Worm (Caenorhabditis elegans) whole organism, late embryonic: ENCODE data around the gene erg-28.

Source experiments
- C08G9.2 ChIP-seq: sonication (generic microtip); optimal IDR thresholded peaks from 2 replicates; lab custom pipeline; 2016; ENCODE audit warnings: mild to moderate bottlenecking, missing genetic modification characterization, moderate library complexity, missing compliant biosample characterization
- C38D4.7 ChIP-seq: fragments of 200-800 bp; sonication (Bioruptor generic); optimal IDR thresholded peaks from 2 replicates; lab custom pipeline; 2018; ENCODE audit warnings: mild to moderate bottlenecking, missing genetic modification characterization, moderate library complexity, missing compliant biosample characterization
- K02D7.2 ChIP-seq: sonication (generic microtip); optimal IDR thresholded peaks from 2 replicates; lab custom pipeline; 2017; ENCODE audit warnings: mild to moderate bottlenecking, missing genetic modification characterization, missing compliant biosample characterization
- K09A11.1 ChIP-seq: sonication (generic microtip); optimal IDR thresholded peaks from 2 replicates; lab custom pipeline; 2017; ENCODE audit warnings: antibody characterized with exemption, mild to moderate bottlenecking, missing genetic modification characterization, missing compliant biosample characterization; ENCODE audit not compliant: insufficient read depth
- Y22D7AL.16 ChIP-seq: sonication (generic microtip); optimal IDR thresholded peaks from 2 replicates; lab custom pipeline; 2016; ENCODE audit warnings: missing genetic modification characterization, missing compliant biosample characterization
- ahr-1 ChIP-seq: sonication (generic microtip); optimal IDR thresholded peaks from 2 replicates; lab custom pipeline; 2016; ENCODE audit warnings: missing genetic modification characterization, missing compliant biosample characterization
- ama-1 ChIP-seq: fragments of 150-350 bp; optimal IDR thresholded peaks from 2 replicates; lab custom pipeline; 2014
- ceh-14 ChIP-seq: sonication (generic microtip); optimal IDR thresholded peaks from 2 replicates; lab custom pipeline; 2016; ENCODE audit warnings: missing genotype, missing genetic modification characterization, missing compliant biosample characterization
- ceh-19 ChIP-seq: fragments of 200-800 bp; sonication (Bioruptor generic); optimal IDR thresholded peaks from 2 replicates; lab custom pipeline; 2018; ENCODE audit warnings: mild to moderate bottlenecking, missing genetic modification characterization, missing compliant biosample characterization
- ceh-2 ChIP-seq: sonication (generic microtip); optimal IDR thresholded peaks from 2 replicates; lab custom pipeline; 2016; ENCODE audit warnings: missing genotype, missing genetic modification characterization, missing compliant biosample characterization
- ceh-30 ChIP-seq: fragments of 150-350 bp; optimal IDR thresholded peaks from 2 replicates; lab custom pipeline; 2014; ENCODE audit warnings: missing biosample characterization, missing genetic modification characterization
- ceh-34 ChIP-seq: sonication (generic microtip); optimal IDR thresholded peaks from 2 replicates; lab custom pipeline; 2016; ENCODE audit warnings: mild to moderate bottlenecking, missing genetic modification characterization, missing compliant biosample characterization
- ceh-9 ChIP-seq: sonication (generic microtip); optimal IDR thresholded peaks from 2 replicates; lab custom pipeline; 2016; ENCODE audit warnings: mild to moderate bottlenecking, missing genetic modification characterization, inconsistent platforms, missing compliant biosample characterization
- che-1 ChIP-seq: sonication (generic microtip); optimal IDR thresholded peaks from 2 replicates; lab custom pipeline; 2016; ENCODE audit warnings: mild to moderate bottlenecking, missing genetic modification characterization, missing compliant biosample characterization
- dmd-4 ChIP-seq: sonication (generic microtip); optimal IDR thresholded peaks from 2 replicates; lab custom pipeline; 2016; ENCODE audit warnings: borderline replicate concordance, missing genetic modification characterization, missing compliant biosample characterization
- elt-2 ChIP-seq: sonication (generic microtip); optimal IDR thresholded peaks from 2 replicates; lab custom pipeline; 2016; ENCODE audit warnings: missing genetic modification reagents, missing genetic modification characterization, missing compliant biosample characterization
- elt-4 ChIP-seq: sonication (generic microtip); optimal IDR thresholded peaks from 2 replicates; lab custom pipeline; 2016; ENCODE audit warnings: missing genetic modification characterization, missing compliant biosample characterization
- ets-4 ChIP-seq: sonication (generic microtip); optimal IDR thresholded peaks from 2 replicates; lab custom pipeline; 2016; ENCODE audit warnings: missing genetic modification characterization, missing compliant biosample characterization
- eyg-1 ChIP-seq: sonication (generic microtip); optimal IDR thresholded peaks from 2 replicates; lab custom pipeline; 2016; ENCODE audit warnings: missing genotype, missing genetic modification characterization, missing compliant biosample characterization
- hlh-15 ChIP-seq: sonication (generic microtip); optimal IDR thresholded peaks from 2 replicates; lab custom pipeline; 2016; ENCODE audit warnings: missing genetic modification characterization, missing compliant biosample characterization
- hlh-8 ChIP-seq: sonication (generic microtip); optimal IDR thresholded peaks from 2 replicates; lab custom pipeline; 2016; ENCODE audit warnings: missing genotype, missing genetic modification characterization, missing compliant biosample characterization
- lin-11 ChIP-seq: fragments of 200-800 bp; sonication (Bioruptor generic); optimal IDR thresholded peaks from 2 replicates; lab custom pipeline; 2018; ENCODE audit warnings: mild to moderate bottlenecking, missing genetic modification characterization, missing compliant biosample characterization
- mec-3 ChIP-seq: sonication (generic microtip); optimal IDR thresholded peaks from 2 replicates; lab custom pipeline; 2016; ENCODE audit warnings: borderline replicate concordance, missing genetic modification characterization, missing compliant biosample characterization
- nfya-1 ChIP-seq: sonication (generic microtip); optimal IDR thresholded peaks from 2 replicates; lab custom pipeline; 2017; ENCODE audit warnings: missing genetic modification characterization, mild to moderate bottlenecking, missing compliant biosample characterization, antibody characterized with exemption, moderate library complexity
- nhr-11 ChIP-seq: fragments of 150-350 bp; optimal IDR thresholded peaks from 2 replicates; lab custom pipeline; 2014; ENCODE audit warnings: missing biosample characterization, missing genetic modification characterization
- odd-2 ChIP-seq: sonication (generic microtip); optimal IDR thresholded peaks from 2 replicates; lab custom pipeline; 2017; ENCODE audit warnings: antibody characterized with exemption, mild to moderate bottlenecking, missing genetic modification characterization, missing compliant biosample characterization
- pat-9 ChIP-seq: fragments of 200-800 bp; sonication (Bioruptor generic); optimal IDR thresholded peaks from 2 replicates; lab custom pipeline; 2018; ENCODE audit warnings: mild to moderate bottlenecking, missing genetic modification characterization, moderate library complexity, missing compliant biosample characterization
- pax-1 ChIP-seq: fragments of 150-350 bp; optimal IDR thresholded peaks from 2 replicates; lab custom pipeline; 2014; ENCODE audit warnings: missing biosample characterization, missing genetic modification characterization
- pha-2 ChIP-seq: sonication (generic microtip); optimal IDR thresholded peaks from 2 replicates; lab custom pipeline; 2017; ENCODE audit warnings: mild to moderate bottlenecking, missing genetic modification characterization, missing compliant biosample characterization
- pha-4 ChIP-seq: fragments of 150-350 bp; optimal IDR thresholded peaks from 2 replicates; lab custom pipeline; 2018; ENCODE audit warnings: missing biosample characterization, missing genetic modification reagents, missing genetic modification characterization
- rnt-1 ChIP-seq: sonication (generic microtip); optimal IDR thresholded peaks from 2 replicates; lab custom pipeline; 2016; ENCODE audit warnings: missing genetic modification characterization, missing compliant biosample characterization
- sox-2 ChIP-seq: fragments of 200-800 bp; sonication (Bioruptor generic); IDR thresholded peaks from 2 replicates; pipeline ENCODE4 v1.3.6; 2022; ENCODE audit warnings: missing genetic modification reagents, missing genetic modification characterization, missing compliant biosample characterization
- sox-4 ChIP-seq: sonication (generic microtip); optimal IDR thresholded peaks from 2 replicates; lab custom pipeline; 2017; ENCODE audit warnings: mild to moderate bottlenecking, missing genetic modification characterization, inconsistent platforms, missing compliant biosample characterization
- syd-9 ChIP-seq: sonication (generic microtip); optimal IDR thresholded peaks from 2 replicates; lab custom pipeline; 2016; ENCODE audit warnings: mild to moderate bottlenecking, missing genetic modification characterization, moderate library complexity, missing compliant biosample characterization
- tbx-2 ChIP-seq: sonication (generic microtip); optimal IDR thresholded peaks from 2 replicates; lab custom pipeline; 2016; ENCODE audit warnings: missing genetic modification characterization, missing compliant biosample characterization
- ttx-3 ChIP-seq: sonication (generic microtip); optimal IDR thresholded peaks from 2 replicates; lab custom pipeline; 2016; ENCODE audit warnings: missing genetic modification reagents, missing genetic modification characterization, missing compliant biosample characterization
- unc-3 ChIP-seq, 2 experiments: fragments of 200-800 bp in 1 of 2; sonication (Bioruptor generic) in 1 of 2; sonication (generic microtip) in 1 of 2; conservative IDR thresholded peaks in 1 of 2; optimal IDR thresholded peaks in 1 of 2; 2 replicates each; pipeline versions ENCODE4 v1.3.6 to Lab custom; 2016 to 2022; ENCODE audit warnings: missing compliant biosample characterization in 2 of 2, missing genetic modification characterization in 2 of 2, missing genetic modification reagents in 1 of 2
- unc-42 ChIP-seq: sonication (generic microtip); optimal IDR thresholded peaks from 2 replicates; lab custom pipeline; 2016; ENCODE audit warnings: missing genotype, missing genetic modification characterization, missing compliant biosample characterization
- unc-55 ChIP-seq: sonication (generic microtip); optimal IDR thresholded peaks from 2 replicates; lab custom pipeline; 2017; ENCODE audit warnings: missing biosample characterization, missing genetic modification reagents, missing genetic modification characterization
- unc-86 ChIP-seq: sonication (generic microtip); optimal IDR thresholded peaks from 2 replicates; lab custom pipeline; 2016; ENCODE audit warnings: missing genetic modification characterization, missing compliant biosample characterization
- zip-5 ChIP-seq: sonication (generic microtip); optimal IDR thresholded peaks from 2 replicates; lab custom pipeline; 2016; ENCODE audit warnings: missing genetic modification characterization, missing compliant biosample characterization
- ztf-16 ChIP-seq: sonication (generic microtip); optimal IDR thresholded peaks from 2 replicates; lab custom pipeline; 2017; ENCODE audit warnings: missing genetic modification characterization, missing compliant biosample characterization

erg-28 gene

DNA sequence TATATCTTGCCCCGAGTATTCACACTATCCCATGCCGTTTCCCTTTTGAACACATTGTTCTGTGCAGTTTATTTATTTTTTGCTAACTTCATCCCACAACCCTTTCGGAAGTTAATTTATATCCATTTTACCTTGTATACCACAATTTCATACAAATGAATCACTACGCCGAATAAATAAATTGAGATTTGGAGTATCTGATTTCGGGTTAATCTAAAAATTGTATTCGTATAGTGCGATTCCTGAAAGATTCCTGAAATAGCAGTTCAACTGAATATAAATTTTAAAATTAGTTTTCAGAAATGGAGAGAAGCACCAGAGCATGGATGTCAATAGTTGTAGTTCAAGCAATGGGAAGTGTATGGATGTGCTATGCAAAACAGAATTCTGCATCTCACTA is at the start of gene erg-28:
Gene erg-28 (plus strand): TSS at position 301 of the 400 bp plus-strand sequence.
- no peak for TF ChIP-seq pax-1 (tag; lab: Kevin White, UChicago)
- no peak for TF ChIP-seq lin-11 (tag; lab: Kevin White, UChicago)
- TF ChIP-seq dmd-4 (tag; lab: Kevin White, UChicago): no peak
- TF ChIP-seq, all 69 proteins: peak for 0

DNA sequence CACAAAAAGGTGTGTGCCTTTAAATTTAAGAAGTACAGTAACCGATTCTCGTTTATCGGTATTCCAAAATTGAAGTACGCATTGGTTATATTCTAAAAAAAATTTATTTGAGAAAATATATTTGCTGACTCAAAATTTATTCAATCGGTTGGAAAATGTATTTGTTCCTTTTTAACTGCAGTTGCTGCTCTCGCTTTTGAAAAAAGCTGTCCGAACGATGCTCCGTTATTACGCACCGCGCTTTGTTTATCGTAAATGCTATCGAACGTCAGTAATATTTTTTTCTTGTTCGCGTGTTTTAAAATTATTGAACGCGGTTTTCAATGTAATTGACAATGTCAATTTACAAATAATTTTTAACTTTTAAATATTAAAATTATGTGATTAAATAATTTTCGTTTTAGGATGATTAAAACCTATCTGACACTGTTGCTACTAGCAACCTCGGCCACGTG is 46.9 kb upstream of the erg-28 start, which contains the start of gene sel-1:
Gene sel-1 (plus strand): TSS at position 405 of the 455 bp plus-strand sequence.
- no peak for TF ChIP-seq pha-4 (tag; lab: Kevin White, UChicago)
- TF ChIP-seq pax-1 (tag; lab: Kevin White, UChicago): no peak
- TF ChIP-seq nfya-1 (tag; lab: Kevin White, UChicago): no peak
- TF ChIP-seq K02D7.2 (tag; lab: Kevin White, UChicago): no peak
- no peak for TF ChIP-seq eyg-1 (tag; lab: Kevin White, UChicago)
- TF ChIP-seq mec-3 (tag; lab: Kevin White, UChicago): no peak
- no peak for TF ChIP-seq C08G9.2 (tag; lab: Kevin White, UChicago)
- no peak for TF ChIP-seq ztf-16 (tag; lab: Kevin White, UChicago)
- no peak for TF ChIP-seq Y22D7AL.16 (tag; lab: Kevin White, UChicago)
- TF ChIP-seq unc-3 (GFP tag; conservative IDR thresholded peaks at IDR 0.05; lab: Robert Waterston, UW): no peak
- TF ChIP-seq unc-3 (tag; optimal IDR thresholded peaks at IDR 0.05; lab: Kevin White, UChicago): no peak
- no peak for TF ChIP-seq nhr-11 (tag; lab: Kevin White, UChicago)
- no peak for TF ChIP-seq sox-2 (GFP tag; lab: Robert Waterston, UW)
- no peak for TF ChIP-seq pha-2
- no peak for TF ChIP-seq syd-9 (tag; lab: Kevin White, UChicago)
- TF ChIP-seq ceh-9 (tag; lab: Kevin White, UChicago): no peak
- TF ChIP-seq odd-2 (tag; lab: Kevin White, UChicago): no peak
- TF ChIP-seq che-1: no peak
- no peak for TF ChIP-seq zip-5
- no peak for TF ChIP-seq unc-86 (tag; lab: Kevin White, UChicago)
- TF ChIP-seq ets-4 (tag; lab: Kevin White, UChicago): no peak

DNA sequence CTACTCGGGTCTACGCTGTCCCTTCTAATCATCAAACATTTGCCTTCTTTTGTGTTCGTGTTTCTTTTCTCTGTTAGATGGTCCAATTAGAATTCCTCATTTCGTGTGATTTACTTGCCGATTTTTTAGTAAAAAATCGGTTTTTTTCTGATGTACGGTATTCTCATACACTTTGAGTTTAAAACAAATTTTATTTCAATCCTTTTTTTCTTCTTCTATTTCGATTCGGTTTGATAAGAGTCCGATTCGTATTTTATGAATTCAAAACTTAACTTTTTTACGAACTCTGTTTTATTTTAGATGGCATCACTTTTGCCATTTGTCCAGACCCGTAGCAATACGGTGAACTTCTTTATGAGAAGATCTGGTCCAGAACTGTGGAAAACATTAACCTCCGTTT is 44.0 kb upstream of the erg-28 start, which contains the start of gene mrps-5:
Gene mrps-5 (plus strand): TSS at position 301 of the 400 bp plus-strand sequence.
- TF ChIP-seq tbx-2 (tag; lab: Kevin White, UChicago): no peak
- no peak for TF ChIP-seq ceh-14 (tag; lab: Kevin White, UChicago)
- TF ChIP-seq odd-2 (tag; lab: Kevin White, UChicago): no peak
- no peak for TF ChIP-seq ahr-1 (tag; lab: Kevin White, UChicago)
- TF ChIP-seq ceh-34 (tag; lab: Kevin White, UChicago): no peak
- TF ChIP-seq unc-42 (tag; lab: Kevin White, UChicago): no peak
- no peak for TF ChIP-seq ceh-2 (tag; lab: Kevin White, UChicago)

DNA sequence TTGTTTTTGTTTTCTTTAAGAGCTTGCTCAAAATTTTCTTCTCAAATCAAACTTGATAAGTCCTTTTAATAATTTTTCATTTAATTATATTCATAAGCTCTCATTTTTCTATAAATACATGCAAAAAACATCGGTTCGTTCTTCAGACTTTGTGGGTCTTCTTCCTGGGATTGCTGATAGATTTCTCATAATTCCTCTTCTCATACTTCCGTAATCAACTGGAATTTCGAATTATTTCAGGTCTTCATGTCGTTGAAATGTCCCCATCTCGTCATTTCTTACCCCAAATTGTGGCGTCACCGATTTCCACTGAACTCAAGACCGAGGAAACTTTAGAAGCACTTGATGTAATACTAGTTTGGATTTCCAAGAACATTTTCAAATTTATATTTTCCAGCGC is 42.3 kb upstream of the erg-28 start:
- TF ChIP-seq hlh-15 (tag; lab: Kevin White, UChicago) (no peak), unc-55 (GFP tag; lab: Kevin White, UChicago) (no peak), ama-1 (no peak), eyg-1 (tag; lab: Kevin White, UChicago) (no peak), sox-4 (tag; lab: Kevin White, UChicago) (no peak), ttx-3 (tag; lab: Kevin White, UChicago) (no peak), ceh-19 (no peak), mec-3 (tag; lab: Kevin White, UChicago) (no peak), ceh-30 (no peak), hlh-8 (no peak), C38D4.7 (GFP tag; lab: Kevin White, UChicago) (no peak), rnt-1 (tag; lab: Kevin White, UChicago) (no peak), nhr-11 (tag; lab: Kevin White, UChicago) (no peak), elt-2 (tag; lab: Kevin White, UChicago) (no peak), ceh-9 (tag; lab: Kevin White, UChicago) (no peak), elt-4 (no peak), K09A11.1 (tag; lab: Kevin White, UChicago) (no peak), pat-9 (tag; lab: Kevin White, UChicago) (no peak), pax-1 (tag; lab: Kevin White, UChicago) (no peak)
